Worm (Caenorhabditis elegans) whole organism, young adult: ENCODE results near the gene F36D4.5.

Experiments used
- C17E4.6 ChIP-seq: fragments of 200-800 bp; sonication (Bioruptor generic); IDR thresholded peaks from 2 replicates; pipeline ENCODE4 v1.3.6; 2022; ENCODE audit warnings: missing genetic modification reagents, missing genetic modification characterization, missing compliant biosample characterization
- F37B4.10 ChIP-seq: fragments of 200-800 bp; sonication (Bioruptor generic); IDR thresholded peaks from 2 replicates; pipeline ENCODE4 v1.3.6; 2022; ENCODE audit warnings: missing genetic modification characterization, missing compliant biosample characterization
- K12H6.12 ChIP-seq: fragments of 200-800 bp; sonication (Bioruptor generic); optimal IDR thresholded peaks from 2 replicates; lab custom pipeline; 2018; ENCODE audit warnings: mild to moderate bottlenecking, missing genetic modification characterization, missing compliant biosample characterization
- T26A5.8 ChIP-seq: sonication (generic microtip); optimal IDR thresholded peaks from 2 replicates; lab custom pipeline; 2016; ENCODE audit warnings: missing genetic modification characterization, missing compliant biosample characterization
- Y53F4B.3 ChIP-seq: fragments of 200-800 bp; sonication (Bioruptor generic); IDR thresholded peaks from 2 replicates; pipeline ENCODE4 v1.3.6; 2022; ENCODE audit warnings: missing genetic modification reagents, missing genetic modification characterization, missing compliant biosample characterization
- Y56A3A.18 ChIP-seq: fragments of 200-800 bp; sonication (Bioruptor generic); IDR thresholded peaks from 2 replicates; pipeline ENCODE4 v1.3.6; 2022; ENCODE audit warnings: missing genetic modification reagents, missing genetic modification characterization, missing compliant biosample characterization
- Y95B8A.8 ChIP-seq: fragments of 200-800 bp; sonication (Bioruptor generic); IDR thresholded peaks from 2 replicates; pipeline ENCODE4 v1.3.6; 2022; ENCODE audit warnings: missing genetic modification reagents, missing genetic modification characterization, missing compliant biosample characterization
- akir-1 ChIP-seq: fragments of 200-800 bp; sonication (Bioruptor generic); optimal IDR thresholded peaks from 2 replicates; lab custom pipeline; 2018; ENCODE audit warnings: mild to moderate bottlenecking, missing genetic modification characterization, moderate library complexity, missing compliant biosample characterization
- ama-1 ChIP-seq, 3 experiments: fragments of 150-350 bp in 1 of 3; sonication (generic microtip) in 2 of 3; optimal IDR thresholded peaks; 2 replicates each; lab custom pipeline; 2014 to 2018; ENCODE audit warnings: missing biosample characterization in 2 of 3, missing genetic modification characterization in 2 of 3, missing genetic modification reagents in 2 of 3
- bed-2 ChIP-seq: fragments of 200-800 bp; sonication (Bioruptor generic); IDR thresholded peaks from 2 replicates; pipeline ENCODE4 v1.3.6; 2022; ENCODE audit warnings: missing genetic modification reagents, missing genetic modification characterization, missing compliant biosample characterization
- ccch-3 ChIP-seq: fragments of 200-800 bp; sonication (Bioruptor generic); optimal IDR thresholded peaks from 2 replicates; lab custom pipeline; 2018; ENCODE audit warnings: mild to moderate bottlenecking, missing genetic modification characterization, missing compliant biosample characterization
- cebp-1 ChIP-seq, 2 experiments: fragments of 200-800 bp in 1 of 2; sonication (Bioruptor generic) in 1 of 2; sonication (generic microtip) in 1 of 2; IDR thresholded peaks in 1 of 2; optimal IDR thresholded peaks in 1 of 2; 2 replicates each; pipeline versions ENCODE4 v1.3.6 to Lab custom; 2017 to 2022; ENCODE audit warnings: missing compliant biosample characterization in 2 of 2, missing genetic modification characterization in 2 of 2, mild to moderate bottlenecking in 1 of 2, missing genetic modification reagents in 1 of 2, moderate library complexity in 1 of 2
- cebp-2 ChIP-seq: fragments of 200-800 bp; sonication (Bioruptor generic); IDR thresholded peaks from 2 replicates; pipeline ENCODE4 v1.3.6; 2022; ENCODE audit warnings: missing genetic modification characterization, missing compliant biosample characterization
- ceh-27 ChIP-seq: fragments of 200-800 bp; sonication (Bioruptor generic); optimal IDR thresholded peaks from 2 replicates; lab custom pipeline; 2018; ENCODE audit warnings: mild to moderate bottlenecking, missing genetic modification characterization, moderate library complexity, missing compliant biosample characterization
- ceh-40 ChIP-seq: fragments of 200-800 bp; sonication (Bioruptor generic); IDR thresholded peaks from 2 replicates; pipeline ENCODE4 v1.3.6; 2022; ENCODE audit warnings: missing genetic modification characterization, missing compliant biosample characterization
- ceh-79 ChIP-seq: sonication (generic microtip); optimal IDR thresholded peaks from 2 replicates; lab custom pipeline; 2017; ENCODE audit warnings: mild to moderate bottlenecking, missing genetic modification characterization, missing compliant biosample characterization
- chd-7 ChIP-seq: sonication (generic microtip); optimal IDR thresholded peaks from 2 replicates; lab custom pipeline; 2016; ENCODE audit warnings: mild to moderate bottlenecking, missing genetic modification characterization, moderate library complexity, missing compliant biosample characterization
- ets-4 ChIP-seq: fragments of 200-800 bp; sonication (Bioruptor generic); optimal IDR thresholded peaks from 2 replicates; lab custom pipeline; 2018; ENCODE audit warnings: mild to moderate bottlenecking, missing genetic modification characterization, missing compliant biosample characterization
- hmg-1.2 ChIP-seq: fragments of 200-800 bp; sonication (Bioruptor generic); IDR thresholded peaks from 2 replicates; pipeline ENCODE4 v1.3.6; 2022; ENCODE audit warnings: missing genetic modification reagents, missing genetic modification characterization, missing compliant biosample characterization
- hrde-1 ChIP-seq: sonication (generic microtip); optimal IDR thresholded peaks from 2 replicates; lab custom pipeline; 2016; ENCODE audit warnings: missing genetic modification characterization, mild to moderate bottlenecking, missing compliant biosample characterization, moderate library complexity, missing genotype, missing genetic modification reagents, borderline replicate concordance
- lin-26 ChIP-seq: fragments of 200-800 bp; sonication (Bioruptor generic); IDR thresholded peaks from 2 replicates; pipeline ENCODE4 v1.3.6; 2022; ENCODE audit warnings: missing genetic modification reagents, missing genetic modification characterization, missing compliant biosample characterization
- lin-40 ChIP-seq: sonication (generic microtip); optimal IDR thresholded peaks from 2 replicates; lab custom pipeline; 2016; ENCODE audit warnings: missing genetic modification characterization, mild to moderate bottlenecking, missing compliant biosample characterization, missing genotype, missing genetic modification reagents
- lir-1 ChIP-seq: fragments of 200-800 bp; sonication (Bioruptor generic); conservative IDR thresholded peaks from 2 replicates; pipeline ENCODE4 v1.3.6; 2022; ENCODE audit warnings: missing genetic modification reagents, missing genetic modification characterization, missing compliant biosample characterization
- mcd-1 ChIP-seq: fragments of 200-800 bp; sonication (Bioruptor generic); IDR thresholded peaks from 2 replicates; pipeline ENCODE4 v1.3.6; 2022; ENCODE audit warnings: missing genetic modification reagents, missing genetic modification characterization, missing compliant biosample characterization
- mel-28 ChIP-seq: sonication (generic microtip); optimal IDR thresholded peaks from 2 replicates; lab custom pipeline; 2016; ENCODE audit warnings: borderline replicate concordance, mild to moderate bottlenecking, missing genetic modification characterization, missing compliant biosample characterization
- mes-4 ChIP-seq: sonication (generic microtip); optimal IDR thresholded peaks from 2 replicates; lab custom pipeline; 2016; ENCODE audit warnings: missing genotype, missing genetic modification characterization, missing compliant biosample characterization
- mxl-1 ChIP-seq: sonication (generic microtip); optimal IDR thresholded peaks from 2 replicates; lab custom pipeline; 2016; ENCODE audit warnings: missing genetic modification characterization, missing compliant biosample characterization
- nfya-2 ChIP-seq: fragments of 200-800 bp; sonication (Bioruptor generic); IDR thresholded peaks from 2 replicates; pipeline ENCODE4 v1.3.6; 2022; ENCODE audit warnings: missing genetic modification reagents, missing genetic modification characterization, missing compliant biosample characterization
- nhr-27 ChIP-seq: fragments of 200-800 bp; sonication (Bioruptor generic); optimal IDR thresholded peaks from 2 replicates; lab custom pipeline; 2018; ENCODE audit warnings: mild to moderate bottlenecking, missing genetic modification characterization, moderate library complexity, missing compliant biosample characterization
- nhr-80 ChIP-seq: sonication (generic microtip); optimal IDR thresholded peaks from 2 replicates; lab custom pipeline; 2016; ENCODE audit warnings: missing genetic modification characterization, missing compliant biosample characterization
- nhr-90 ChIP-seq: sonication (generic microtip); optimal IDR thresholded peaks from 2 replicates; lab custom pipeline; 2016; ENCODE audit warnings: missing genotype, mild to moderate bottlenecking, missing genetic modification characterization, missing compliant biosample characterization
- pbrm-1 ChIP-seq: fragments of 200-800 bp; sonication (Bioruptor generic); IDR thresholded peaks from 2 replicates; pipeline ENCODE4 v1.3.6; 2022; ENCODE audit warnings: missing genetic modification reagents, missing genetic modification characterization, missing compliant biosample characterization
- rcor-1 ChIP-seq: fragments of 200-800 bp; sonication (Bioruptor generic); IDR thresholded peaks from 2 replicates; pipeline ENCODE4 v1.3.6; 2022; ENCODE audit warnings: missing genetic modification reagents, missing genetic modification characterization, missing compliant biosample characterization
- repo-1 ChIP-seq: sonication (generic microtip); optimal IDR thresholded peaks from 2 replicates; lab custom pipeline; 2017; ENCODE audit warnings: mild to moderate bottlenecking, missing genetic modification characterization, missing compliant biosample characterization
- sptf-2 ChIP-seq: fragments of 200-800 bp; sonication (Bioruptor generic); optimal IDR thresholded peaks from 2 replicates; lab custom pipeline; 2018; ENCODE audit warnings: mild to moderate bottlenecking, missing genetic modification characterization, missing compliant biosample characterization
- tlf-1 ChIP-seq: fragments of 200-800 bp; sonication (Bioruptor generic); optimal IDR thresholded peaks from 2 replicates; lab custom pipeline; 2018; ENCODE audit warnings: mild to moderate bottlenecking, missing genetic modification characterization, missing compliant biosample characterization
- unc-62 ChIP-seq: fragments of 150-350 bp; optimal IDR thresholded peaks from 2 replicates; lab custom pipeline; 2014; ENCODE audit warnings: missing biosample characterization, missing genetic modification reagents, missing genetic modification characterization
- zfh-2 ChIP-seq: fragments of 200-800 bp; sonication (Bioruptor generic); conservative IDR thresholded peaks from 2 replicates; pipeline ENCODE4 v1.3.6; 2022; ENCODE audit warnings: missing genetic modification reagents, missing genetic modification characterization, missing compliant biosample characterization
- ztf-22 ChIP-seq: fragments of 200-800 bp; sonication (Bioruptor generic); optimal IDR thresholded peaks from 2 replicates; lab custom pipeline; 2018; ENCODE audit warnings: mild to moderate bottlenecking, missing genetic modification characterization, moderate library complexity, missing compliant biosample characterization

F36D4.5 gene

ce11 chrV:9424514-9424913, 1.1 kb downstream of the F36D4.5 start (continued):
- TF ChIP-seq mcd-1 (GFP tag; lab: Robert Waterston, UW) (no peak), cebp-1 (GFP tag; IDR thresholded peaks at IDR 0.05; lab: Robert Waterston, UW) (no peak), cebp-1 (tag; optimal IDR thresholded peaks at IDR 0.05; lab: Kevin White, UChicago) (peak; percentile 52), cebp-2 (no peak), rcor-1 (GFP tag; lab: Robert Waterston, UW) (no peak), F37B4.10 (GFP tag; lab: Robert Waterston, UW) (no peak), mes-4 (no peak), ceh-40 (no peak), nfya-2 (GFP tag; lab: Robert Waterston, UW) (no peak), Y95B8A.8 (no peak), ccch-3 (GFP tag; lab: Kevin White, UChicago) (no peak), ama-1 (optimal IDR thresholded peaks at IDR 0.05; lab: Kevin White, UChicago) (no peak), ama-1 (GFP tag; optimal IDR thresholded peaks at IDR 0.05; lab: Kevin White, UChicago) (no peak), pbrm-1 (GFP tag; lab: Robert Waterston, UW) (no peak), Y53F4B.3 (GFP tag; lab: Robert Waterston, UW) (no peak), Y56A3A.18 (GFP tag; lab: Robert Waterston, UW) (no peak), sptf-2 (GFP tag; lab: Kevin White, UChicago) (no peak), nhr-27 (tag; lab: Kevin White, UChicago) (no peak), zfh-2 (GFP tag; lab: Robert Waterston, UW) (no peak), mxl-1 (tag; lab: Kevin White, UChicago) (no peak), hmg-1.2 (GFP tag; lab: Robert Waterston, UW) (no peak), lin-26 (GFP tag; lab: Robert Waterston, UW) (no peak), mel-28 (tag; lab: Kevin White, UChicago) (no peak), chd-7 (tag; lab: Kevin White, UChicago) (peak; percentile 2), lin-40 (tag; lab: Kevin White, UChicago) (peak; percentile 26), repo-1 (tag; lab: Kevin White, UChicago) (no peak), ets-4 (GFP tag; lab: Kevin White, UChicago) (peak; percentile 9), ceh-27 (GFP tag; lab: Kevin White, UChicago) (peak; percentile 26), akir-1 (GFP tag; lab: Kevin White, UChicago) (no peak), bed-2 (GFP tag; lab: Robert Waterston, UW) (no peak), nhr-80 (tag; lab: Kevin White, UChicago) (peak; percentile 89), K12H6.12 (tag; lab: Kevin White, UChicago) (peak; percentile 36), T26A5.8 (tag; lab: Kevin White, UChicago) (no peak), tlf-1 (GFP tag; lab: Kevin White, UChicago) (no peak)

- TF ChIP-seq akir-1 (GFP tag; lab: Kevin White, UChicago) = no peak
- TF ChIP-seq unc-62 = no peak
- TF ChIP-seq nhr-90 (tag; lab: Kevin White, UChicago) = no peak
- no peak for TF ChIP-seq ceh-79 (tag; lab: Kevin White, UChicago)
- TF ChIP-seq C17E4.6 = no peak
- TF ChIP-seq ztf-22 (GFP tag; lab: Kevin White, UChicago) = no peak
- no peak for TF ChIP-seq lir-1
- no peak for TF ChIP-seq hrde-1
- TF ChIP-seq, all 124 proteins: peak for 0
Observed at ce11 chrV:9423539-9423938, 2.1 kb downstream of the F36D4.5 start.
